Worm (Caenorhabditis elegans) whole organism, young adult: ENCODE data around the gene npp-26.

Experiments
- C06A6.2 ChIP-seq: fragments of 200-800 bp; sonication (Bioruptor generic); conservative IDR thresholded peaks from 2 replicates; pipeline ENCODE4 v1.3.6; 2022; ENCODE audit warnings: missing genetic modification characterization, missing compliant biosample characterization
- D2030.7 ChIP-seq: fragments of 200-800 bp; sonication (Bioruptor generic); IDR thresholded peaks from 2 replicates; pipeline ENCODE4 v1.3.6; 2022; ENCODE audit warnings: missing genetic modification reagents, missing genetic modification characterization, missing compliant biosample characterization
- dox-1 ChIP-seq: fragments of 200-800 bp; sonication (Bioruptor generic); IDR thresholded peaks from 2 replicates; pipeline ENCODE4 v1.3.6; 2022; ENCODE audit warnings: missing genetic modification reagents, missing genetic modification characterization, missing compliant biosample characterization
- ekl-4 ChIP-seq: fragments of 200-800 bp; sonication (Bioruptor generic); IDR thresholded peaks from 2 replicates; pipeline ENCODE4 v1.3.6; 2022; ENCODE audit warnings: missing genetic modification reagents, missing genetic modification characterization, missing compliant biosample characterization
- lin-35 ChIP-seq, 3 experiments: fragments of 150-350 bp in 2 of 3; sonication (generic microtip) in 1 of 3; optimal IDR thresholded peaks; 2 replicates each; lab custom pipeline; 2014 to 2018; ENCODE audit warnings: missing biosample characterization in 3 of 3, missing genetic modification characterization in 3 of 3, missing genetic modification reagents in 3 of 3
- mes-4 ChIP-seq: sonication (generic microtip); optimal IDR thresholded peaks from 2 replicates; lab custom pipeline; 2016; ENCODE audit warnings: missing genotype, missing genetic modification characterization, missing compliant biosample characterization
- nfya-1 ChIP-seq: sonication (generic microtip); optimal IDR thresholded peaks from 2 replicates; lab custom pipeline; 2017; ENCODE audit warnings: antibody characterized with exemption, missing compliant biosample characterization, missing genetic modification characterization, borderline replicate concordance; ENCODE audit not compliant: insufficient read depth
- nhr-80 ChIP-seq: sonication (generic microtip); optimal IDR thresholded peaks from 2 replicates; lab custom pipeline; 2016; ENCODE audit warnings: missing genetic modification characterization, missing compliant biosample characterization
- snpc-4 ChIP-seq, 5 experiments: fragments of 150-350 bp in 1 of 5; sonication (generic microtip) in 4 of 5; optimal IDR thresholded peaks; 2 replicates each; lab custom pipeline; 2014 to 2018; ENCODE audit warnings: missing genetic modification characterization in 5 of 5, missing biosample characterization in 3 of 5, antibody characterized with exemption in 2 of 5, mild to moderate bottlenecking in 2 of 5, missing compliant biosample characterization in 2 of 5, missing genotype in 2 of 5, moderate library complexity in 2 of 5, missing genetic modification reagents in 1 of 5
- sptf-2 ChIP-seq: fragments of 200-800 bp; sonication (Bioruptor generic); optimal IDR thresholded peaks from 2 replicates; lab custom pipeline; 2018; ENCODE audit warnings: mild to moderate bottlenecking, missing genetic modification characterization, missing compliant biosample characterization
- unc-62 ChIP-seq: fragments of 150-350 bp; optimal IDR thresholded peaks from 2 replicates; lab custom pipeline; 2014; ENCODE audit warnings: missing biosample characterization, missing genetic modification reagents, missing genetic modification characterization

DNA sequence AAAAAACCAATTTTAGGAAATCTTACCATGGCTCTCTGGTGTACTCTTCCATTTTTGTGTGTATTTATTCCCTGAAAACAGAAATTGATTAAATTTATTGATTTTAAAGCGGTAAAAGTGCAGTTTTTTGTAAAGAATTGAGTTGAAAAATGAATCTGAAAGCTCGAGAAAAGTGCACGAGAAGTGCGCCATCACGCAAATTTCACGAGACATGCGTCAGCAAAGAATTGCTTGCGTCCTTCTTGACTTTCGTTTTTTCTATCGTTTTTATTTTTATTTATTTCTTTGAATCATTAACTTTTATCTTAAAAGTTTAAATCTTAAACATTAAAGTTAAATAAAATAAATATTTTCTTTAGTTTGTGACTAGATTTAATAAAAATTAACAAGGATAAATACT, 19.1 kb upstream of the npp-26 start, which contains the start of gene timm-17B.1:
- TF ChIP-seq nhr-80 (tag; lab: Kevin White, UChicago): peak; percentile 8
- no peak for TF ChIP-seq mes-4 (tag; lab: Kevin White, UChicago)
- peak; percentile 68 for TF ChIP-seq dox-1 (GFP tag; lab: Robert Waterston, UW)
- TF ChIP-seq nfya-1: no peak
- peak; percentile 12 for TF ChIP-seq snpc-4 (GFP tag; optimal IDR thresholded peaks at IDR 0.05; lab: Kevin White, UChicago)
- TF ChIP-seq snpc-4 (tag; optimal IDR thresholded peaks at IDR 0.05; lab: Kevin White, UChicago): peak; percentile 34 to 64 (median 54)
- peak in 1 of 3 experiments; percentile 66 for TF ChIP-seq lin-35 (GFP tag; optimal IDR thresholded peaks at IDR 0.05; lab: Kevin White, UChicago)
- no peak for TF ChIP-seq C06A6.2 (GFP tag; lab: Robert Waterston, UW)
- no peak for TF ChIP-seq D2030.7
- TF ChIP-seq sptf-2 (GFP tag; lab: Kevin White, UChicago): no peak
- TF ChIP-seq unc-62: no peak
- 0 out of 2 replicates have a peak, but pooled peaks have one; percentile 58 for TF ChIP-seq ekl-4 (GFP tag; lab: Robert Waterston, UW)
